Worm (Caenorhabditis elegans): ENCODE results near the gene str-77.

- no peak for TF ChIP-seq cog-1 (tag; optimal IDR thresholded peaks at IDR 0.05)
- no peak for TF ChIP-seq flt-1 (GFP tag; IDR thresholded peaks at IDR 0.05)
- TF ChIP-seq T22C8.4 (GFP tag; IDR thresholded peaks at IDR 0.05) = no peak
- no peak for TF ChIP-seq ztf-23 (GFP tag; IDR thresholded peaks at IDR 0.05)
- TF ChIP-seq ztf-29 (GFP tag; IDR thresholded peaks at IDR 0.05) = no peak
- TF ChIP-seq med-1 (GFP tag; optimal IDR thresholded peaks at IDR 0.05; ENCODE audit: insufficient read depth) = no peak
- TF ChIP-seq tab-1 (GFP tag; IDR thresholded peaks at IDR 0.05) = no peak
- TF ChIP-seq ref-1 (GFP tag; conservative IDR thresholded peaks at IDR 0.05) = no peak
Observed at ce11 chrV:17722553-17722952, 3.8 kb downstream of the str-77 start.

Data from whole organism, midembryonic.